Worm (Caenorhabditis elegans) whole organism, mixed stage, embryonic: Measurements from ENCODE around the gene srx-77.
A peak's percentile ranks its signal among the peaks of the same experiment; 100 is the strongest.

Experiments used
- M03D4.4 ChIP-seq: sonication (generic microtip); optimal IDR thresholded peaks from 2 replicates; lab custom pipeline; 2017; ENCODE audit warnings: mild to moderate bottlenecking, missing genetic modification characterization, missing compliant biosample characterization
- bed-3 ChIP-seq: fragments of 200-800 bp; sonication (Bioruptor generic); optimal IDR thresholded peaks from 3 replicates; lab custom pipeline; 2018; ENCODE audit warnings: mild to moderate bottlenecking, missing genetic modification characterization, moderate library complexity, missing compliant biosample characterization
- blmp-1 ChIP-seq: fragments of 150-350 bp; optimal IDR thresholded peaks from 2 replicates; lab custom pipeline; 2014; ENCODE audit warnings: missing biosample characterization, missing genetic modification characterization
- ceh-39 ChIP-seq: fragments of 150-350 bp; optimal IDR thresholded peaks from 2 replicates; lab custom pipeline; 2014; ENCODE audit warnings: missing biosample characterization, missing genetic modification characterization
- ceh-43 ChIP-seq: fragments of 200-800 bp; sonication (Bioruptor generic); optimal IDR thresholded peaks from 2 replicates; lab custom pipeline; 2018; ENCODE audit warnings: mild to moderate bottlenecking, missing genetic modification characterization, moderate library complexity, missing compliant biosample characterization
- ces-1 ChIP-seq: fragments of 150-350 bp; optimal IDR thresholded peaks from 2 replicates; lab custom pipeline; 2014; ENCODE audit warnings: missing biosample characterization, missing genetic modification reagents, missing genetic modification characterization
- cnd-1 ChIP-seq: fragments of 200-800 bp; sonication (Bioruptor generic); optimal IDR thresholded peaks from 2 replicates; lab custom pipeline; 2018; ENCODE audit warnings: mild to moderate bottlenecking, missing genetic modification characterization, missing compliant biosample characterization
- drap-1 ChIP-seq: fragments of 200-800 bp; sonication (Bioruptor generic); optimal IDR thresholded peaks from 3 replicates; lab custom pipeline; 2018; ENCODE audit warnings: mild to moderate bottlenecking, missing genetic modification characterization, missing compliant biosample characterization
- elt-1 ChIP-seq: sonication (generic microtip); optimal IDR thresholded peaks from 2 replicates; lab custom pipeline; 2017; ENCODE audit warnings: missing genetic modification characterization, mild to moderate bottlenecking, missing compliant biosample characterization, antibody characterized with exemption, moderate library complexity, borderline replicate concordance; ENCODE audit not compliant: insufficient read depth
- elt-3 ChIP-seq: fragments of 150-350 bp; optimal IDR thresholded peaks from 2 replicates; lab custom pipeline; 2014; ENCODE audit warnings: missing biosample characterization, missing genetic modification characterization
- flh-1 ChIP-seq: fragments of 200-800 bp; sonication (Bioruptor generic); optimal IDR thresholded peaks from 2 replicates; lab custom pipeline; 2018; ENCODE audit warnings: mild to moderate bottlenecking, missing genetic modification characterization, moderate library complexity, missing compliant biosample characterization
- ham-2 ChIP-seq: fragments of 200-800 bp; sonication (Bioruptor generic); optimal IDR thresholded peaks from 2 replicates; lab custom pipeline; 2018; ENCODE audit warnings: mild to moderate bottlenecking, missing genetic modification characterization, missing compliant biosample characterization
- hlh-1 ChIP-seq: fragments of 150-350 bp; optimal IDR thresholded peaks from 2 replicates; lab custom pipeline; 2014; ENCODE audit warnings: missing biosample characterization, missing genetic modification reagents, missing genetic modification characterization
- lin-13 ChIP-seq: fragments of 150-350 bp; optimal IDR thresholded peaks from 2 replicates; lab custom pipeline; 2014; ENCODE audit warnings: missing biosample characterization, missing genetic modification characterization
- lsy-2 ChIP-seq: fragments of 150-350 bp; optimal IDR thresholded peaks from 2 replicates; lab custom pipeline; 2014; ENCODE audit warnings: missing biosample characterization, missing genetic modification characterization
- mab-5 ChIP-seq: fragments of 150-350 bp; optimal IDR thresholded peaks from 2 replicates; lab custom pipeline; 2014; ENCODE audit warnings: missing biosample characterization, missing genetic modification characterization
- mep-1 ChIP-seq: fragments of 150-350 bp; optimal IDR thresholded peaks from 2 replicates; lab custom pipeline; 2017; ENCODE audit warnings: missing biosample characterization, missing genetic modification reagents, missing genetic modification characterization, inconsistent platforms
- mls-2 ChIP-seq: sonication (generic microtip); optimal IDR thresholded peaks from 2 replicates; lab custom pipeline; 2016; ENCODE audit warnings: mild to moderate bottlenecking, missing genetic modification characterization, moderate library complexity, missing compliant biosample characterization
- nhr-12 ChIP-seq: fragments of 150-350 bp; optimal IDR thresholded peaks from 2 replicates; lab custom pipeline; 2014; ENCODE audit warnings: missing biosample characterization, missing genetic modification characterization
- nhr-2 ChIP-seq: fragments of 150-350 bp; optimal IDR thresholded peaks from 2 replicates; lab custom pipeline; 2014; ENCODE audit warnings: missing biosample characterization, missing genetic modification characterization
- nhr-237 ChIP-seq: fragments of 150-350 bp; optimal IDR thresholded peaks from 2 replicates; lab custom pipeline; 2014; ENCODE audit warnings: missing biosample characterization, missing genetic modification characterization
- nhr-28 ChIP-seq: fragments of 150-350 bp; optimal IDR thresholded peaks from 2 replicates; lab custom pipeline; 2014; ENCODE audit warnings: missing biosample characterization, missing genetic modification characterization
- pha-4 ChIP-seq: fragments of 150-350 bp; optimal IDR thresholded peaks from 2 replicates; lab custom pipeline; 2018; ENCODE audit warnings: missing biosample characterization, missing genetic modification reagents, missing genetic modification characterization
- sem-2 ChIP-seq: fragments of 200-800 bp; sonication (Bioruptor generic); optimal IDR thresholded peaks from 2 replicates; lab custom pipeline; 2018; ENCODE audit warnings: mild to moderate bottlenecking, missing genetic modification characterization, missing compliant biosample characterization
- snpc-4 ChIP-seq: fragments of 150-350 bp; optimal IDR thresholded peaks from 2 replicates; lab custom pipeline; 2014; ENCODE audit warnings: missing biosample characterization, missing genetic modification characterization
- sptf-1 ChIP-seq: sonication (generic microtip); optimal IDR thresholded peaks from 2 replicates; lab custom pipeline; 2017; ENCODE audit warnings: mild to moderate bottlenecking, missing genetic modification characterization, moderate library complexity, missing compliant biosample characterization
- tbx-8 ChIP-seq: fragments of 200-800 bp; sonication (Bioruptor generic); optimal IDR thresholded peaks from 2 replicates; lab custom pipeline; 2018; ENCODE audit warnings: mild to moderate bottlenecking, missing genetic modification characterization, moderate library complexity, missing compliant biosample characterization
- unc-39 ChIP-seq: fragments of 150-350 bp; optimal IDR thresholded peaks from 2 replicates; lab custom pipeline; 2014; ENCODE audit warnings: missing biosample characterization, missing genetic modification characterization
- unc-62 ChIP-seq: fragments of 150-350 bp; optimal IDR thresholded peaks from 2 replicates; lab custom pipeline; 2014; ENCODE audit warnings: missing biosample characterization, missing genetic modification reagents, missing genetic modification characterization
- zip-8 ChIP-seq: fragments of 150-350 bp; optimal IDR thresholded peaks from 2 replicates; lab custom pipeline; 2014; ENCODE audit warnings: missing biosample characterization, missing genetic modification characterization

Gene srx-77

ce11 chrV:4637153-4637552 lies 31.4 kb downstream of the srx-77 start:
- no peak for TF ChIP-seq mep-1 (tag; lab: Kevin White, UChicago)
- TF ChIP-seq zip-8 (tag; lab: Kevin White, UChicago), result no peak
- TF ChIP-seq, all 35 proteins: peak for 0

ce11 chrV:4630267-4630666 lies 38.3 kb downstream of the srx-77 start:
- TF ChIP-seq drap-1 (GFP tag; lab: Kevin White, UChicago), result no peak
- TF ChIP-seq ces-1, result no peak
- TF ChIP-seq blmp-1, result no peak
- no peak for TF ChIP-seq elt-1 (tag; lab: Kevin White, UChicago)
- TF ChIP-seq pha-4 (tag; lab: Kevin White, UChicago), result no peak
- no peak for TF ChIP-seq bed-3 (GFP tag; lab: Kevin White, UChicago)
- no peak for TF ChIP-seq elt-3 (tag; lab: Kevin White, UChicago)
- TF ChIP-seq mep-1 (tag; lab: Kevin White, UChicago), result no peak

- no peak for TF ChIP-seq snpc-4
- TF ChIP-seq sem-2 (GFP tag; lab: Kevin White, UChicago), result no peak
- TF ChIP-seq ham-2 (GFP tag; lab: Kevin White, UChicago), result peak; percentile 55
- TF ChIP-seq mls-2, result no peak
- no peak for TF ChIP-seq mab-5 (tag; lab: Kevin White, UChicago)
- TF ChIP-seq bed-3 (GFP tag; lab: Kevin White, UChicago), result no peak
- TF ChIP-seq lin-13 (tag; lab: Kevin White, UChicago), result no peak
- TF ChIP-seq lsy-2 (tag; lab: Kevin White, UChicago), result no peak
- no peak for TF ChIP-seq nhr-12 (tag; lab: Kevin White, UChicago)
- TF ChIP-seq elt-1 (tag; lab: Kevin White, UChicago), result peak; percentile 98
- no peak for TF ChIP-seq unc-62 (GFP tag; lab: Kevin White, UChicago)
- TF ChIP-seq unc-39, result no peak
- no peak for TF ChIP-seq ceh-43 (GFP tag; lab: Kevin White, UChicago)
- no peak for TF ChIP-seq hlh-1 (tag; lab: Kevin White, UChicago)
- TF ChIP-seq cnd-1, result no peak
- TF ChIP-seq M03D4.4 (tag; lab: Kevin White, UChicago), result no peak
- TF ChIP-seq tbx-8 (GFP tag; lab: Kevin White, UChicago), result no peak
- no peak for TF ChIP-seq blmp-1
These were observed 40.0 kb downstream of the srx-77 start, which contains the start of gene pmt-2 for ce11 chrV:4628517-4628930. pmt-2 (plus strand) TSS chrV:4628580.

ce11 chrV:4626344-4626743 lies 42.2 kb downstream of the srx-77 start:
- TF ChIP-seq mep-1 (tag; lab: Kevin White, UChicago) (no peak), ceh-39 (no peak), bed-3 (GFP tag; lab: Kevin White, UChicago) (no peak), lin-13 (tag; lab: Kevin White, UChicago) (no peak), snpc-4 (no peak), mab-5 (tag; lab: Kevin White, UChicago) (no peak), ham-2 (GFP tag; lab: Kevin White, UChicago) (no peak), nhr-237 (tag; lab: Kevin White, UChicago) (no peak), sptf-1 (no peak), blmp-1 (no peak), M03D4.4 (tag; lab: Kevin White, UChicago) (no peak), zip-8 (tag; lab: Kevin White, UChicago) (no peak), ceh-43 (GFP tag; lab: Kevin White, UChicago) (no peak), elt-3 (tag; lab: Kevin White, UChicago) (no peak), nhr-2 (tag; lab: Kevin White, UChicago) (no peak), mls-2 (no peak), ces-1 (no peak), cnd-1 (no peak), flh-1 (GFP tag; lab: Kevin White, UChicago) (no peak), pha-4 (tag; lab: Kevin White, UChicago) (no peak)
- TF ChIP-seq, all 35 proteins: peak for 0

- TF ChIP-seq nhr-12 (tag; lab: Kevin White, UChicago) (no peak), ceh-39 (no peak), snpc-4 (no peak), zip-8 (tag; lab: Kevin White, UChicago) (no peak), mab-5 (tag; lab: Kevin White, UChicago) (no peak), M03D4.4 (tag; lab: Kevin White, UChicago) (no peak), nhr-28 (no peak), lsy-2 (tag; lab: Kevin White, UChicago) (no peak), mep-1 (tag; lab: Kevin White, UChicago) (no peak), flh-1 (GFP tag; lab: Kevin White, UChicago) (no peak), lin-13 (tag; lab: Kevin White, UChicago) (no peak), hlh-1 (tag; lab: Kevin White, UChicago) (no peak), drap-1 (GFP tag; lab: Kevin White, UChicago) (no peak), unc-39 (no peak), elt-1 (tag; lab: Kevin White, UChicago) (no peak)
These were observed 43.8 kb downstream of the srx-77 start for ce11 chrV:4624717-4625116.
